Worm (Caenorhabditis elegans) whole organism, L1 larva: ENCODE measurements around the gene F41G3.5.

ENCODE experiments used
- C34B4.2 ChIP-seq: sonication (generic microtip); optimal IDR thresholded peaks from 2 replicates; lab custom pipeline; 2017; ENCODE audit warnings: mild to moderate bottlenecking, missing genetic modification characterization, missing compliant biosample characterization
- blmp-1 ChIP-seq: fragments of 150-350 bp; optimal IDR thresholded peaks from 2 replicates; lab custom pipeline; 2014; ENCODE audit warnings: missing biosample characterization, missing genetic modification characterization
- ceh-63 ChIP-seq: fragments of 200-800 bp; sonication (Bioruptor generic); optimal IDR thresholded peaks from 2 replicates; lab custom pipeline; 2018; ENCODE audit warnings: mild to moderate bottlenecking, missing genetic modification characterization, missing compliant biosample characterization
- ceh-88 ChIP-seq: fragments of 200-800 bp; sonication (Bioruptor generic); IDR thresholded peaks from 2 replicates; pipeline ENCODE4 v1.3.6; 2022; ENCODE audit warnings: missing genetic modification characterization, missing compliant biosample characterization
- ces-1 ChIP-seq: fragments of 150-350 bp; optimal IDR thresholded peaks from 2 replicates; lab custom pipeline; 2014; ENCODE audit warnings: missing biosample characterization, missing genetic modification reagents, missing genetic modification characterization
- dsc-1 ChIP-seq: sonication (generic microtip); optimal IDR thresholded peaks from 2 replicates; lab custom pipeline; 2016; ENCODE audit warnings: mild to moderate bottlenecking, missing genetic modification characterization, missing compliant biosample characterization
- efl-1 ChIP-seq, 4 experiments: fragments of 150-350 bp; optimal IDR thresholded peaks in 3 of 4; peaks in 1 of 4; 1 replicate in 1 of 4; 2 replicates in 3 of 4; lab custom pipeline; 2014; ENCODE audit warnings: missing biosample characterization in 2 of 4, missing genetic modification characterization in 2 of 4, missing genetic modification reagents in 2 of 4
- egl-13 ChIP-seq: sonication (generic microtip); optimal IDR thresholded peaks from 2 replicates; lab custom pipeline; 2016; ENCODE audit warnings: missing genotype, missing genetic modification reagents, missing genetic modification characterization, missing compliant biosample characterization
- elt-2 ChIP-seq: sonication (generic microtip); optimal IDR thresholded peaks from 2 replicates; lab custom pipeline; 2016; ENCODE audit warnings: missing genetic modification characterization, mild to moderate bottlenecking, inconsistent platforms, missing compliant biosample characterization, missing genetic modification reagents
- fkh-4 ChIP-seq: sonication (generic microtip); optimal IDR thresholded peaks from 2 replicates; lab custom pipeline; 2016; ENCODE audit warnings: missing compliant biosample characterization, missing genetic modification characterization, borderline replicate concordance
- fos-1 ChIP-seq: fragments of 150-350 bp; optimal IDR thresholded peaks from 2 replicates; lab custom pipeline; 2014; ENCODE audit warnings: missing biosample characterization, missing genetic modification characterization
- hpl-2 ChIP-seq: fragments of 150-350 bp; optimal IDR thresholded peaks from 2 replicates; lab custom pipeline; 2014; ENCODE audit warnings: missing biosample characterization, missing genetic modification reagents, missing genetic modification characterization
- jun-1 ChIP-seq: fragments of 150-350 bp; optimal IDR thresholded peaks from 2 replicates; lab custom pipeline; 2014; ENCODE audit warnings: missing biosample characterization, missing genetic modification reagents, missing genetic modification characterization
- lin-14 ChIP-seq: fragments of 200-800 bp; sonication (Bioruptor generic); optimal IDR thresholded peaks from 2 replicates; lab custom pipeline; 2018; ENCODE audit warnings: mild to moderate bottlenecking, missing genetic modification characterization, moderate library complexity, missing compliant biosample characterization
- lin-35 ChIP-seq, 2 experiments: fragments of 150-350 bp; optimal IDR thresholded peaks; 2 replicates each; lab custom pipeline; 2014; ENCODE audit warnings: missing biosample characterization in 2 of 2, missing genetic modification characterization in 2 of 2, missing genetic modification reagents in 2 of 2
- lin-39 ChIP-seq: fragments of 150-350 bp; optimal IDR thresholded peaks from 2 replicates; lab custom pipeline; 2014; ENCODE audit warnings: missing biosample characterization, missing genetic modification reagents, missing genetic modification characterization
- lir-3 ChIP-seq: sonication (generic microtip); optimal IDR thresholded peaks from 2 replicates; lab custom pipeline; 2016; ENCODE audit warnings: mild to moderate bottlenecking, missing genetic modification characterization, moderate library complexity, missing compliant biosample characterization; ENCODE audit not compliant: poor library complexity
- lsy-2 ChIP-seq, 2 experiments: fragments of 150-350 bp; optimal IDR thresholded peaks; 2 replicates each; lab custom pipeline; 2014; ENCODE audit warnings: missing biosample characterization in 2 of 2, missing genetic modification characterization in 2 of 2
- mab-9 ChIP-seq: fragments of 200-800 bp; sonication (Bioruptor generic); IDR thresholded peaks from 2 replicates; pipeline ENCODE4 v1.3.6; 2022; ENCODE audit warnings: missing genetic modification reagents, missing genetic modification characterization, missing compliant biosample characterization
- nhr-19 ChIP-seq: fragments of 200-800 bp; sonication (Bioruptor generic); conservative IDR thresholded peaks from 2 replicates; pipeline ENCODE4 v1.3.6; 2022; ENCODE audit warnings: missing genetic modification characterization, missing compliant biosample characterization
- nhr-20 ChIP-seq: sonication (generic microtip); optimal IDR thresholded peaks from 2 replicates; lab custom pipeline; 2016; ENCODE audit warnings: mild to moderate bottlenecking, missing genetic modification characterization, missing compliant biosample characterization
- nhr-237 ChIP-seq: fragments of 150-350 bp; optimal IDR thresholded peaks from 2 replicates; lab custom pipeline; 2014; ENCODE audit warnings: missing biosample characterization, missing genetic modification characterization
- nhr-28 ChIP-seq: fragments of 150-350 bp; optimal IDR thresholded peaks from 2 replicates; lab custom pipeline; 2014; ENCODE audit warnings: missing biosample characterization, missing genetic modification characterization
- nhr-71 ChIP-seq: sonication (generic microtip); optimal IDR thresholded peaks from 2 replicates; lab custom pipeline; 2016; ENCODE audit warnings: mild to moderate bottlenecking, missing genetic modification characterization, moderate library complexity, missing compliant biosample characterization
- nhr-85 ChIP-seq: sonication (generic microtip); peaks from one replicate; lab custom pipeline; 2016; ENCODE audit warnings: missing genetic modification characterization, inconsistent platforms, missing compliant biosample characterization
- pax-3 ChIP-seq: fragments of 200-800 bp; sonication (Bioruptor generic); optimal IDR thresholded peaks from 2 replicates; lab custom pipeline; 2018; ENCODE audit warnings: mild to moderate bottlenecking, missing genetic modification characterization, moderate library complexity, missing compliant biosample characterization
- rnt-1 ChIP-seq: sonication (generic microtip); optimal IDR thresholded peaks from 2 replicates; lab custom pipeline; 2016; ENCODE audit warnings: mild to moderate bottlenecking, missing genetic modification characterization, moderate library complexity, missing compliant biosample characterization
- snpc-4 ChIP-seq: fragments of 150-350 bp; optimal IDR thresholded peaks from 2 replicates; lab custom pipeline; 2014; ENCODE audit warnings: missing biosample characterization, missing genetic modification characterization
- snu-23 ChIP-seq: sonication (generic microtip); optimal IDR thresholded peaks from 2 replicates; lab custom pipeline; 2016; ENCODE audit warnings: missing genetic modification characterization, missing compliant biosample characterization
- tlp-1 ChIP-seq: fragments of 150-350 bp; optimal IDR thresholded peaks from 2 replicates; lab custom pipeline; 2014; ENCODE audit warnings: missing biosample characterization, missing genetic modification characterization
- unc-130 ChIP-seq: fragments of 150-350 bp; optimal IDR thresholded peaks from 2 replicates; lab custom pipeline; 2017; ENCODE audit warnings: missing biosample characterization, missing genetic modification characterization, inconsistent platforms
- unc-30 ChIP-seq: sonication (generic microtip); optimal IDR thresholded peaks from 2 replicates; lab custom pipeline; 2017; ENCODE audit warnings: missing biosample characterization, missing genetic modification characterization
- unc-86 ChIP-seq: sonication (generic microtip); optimal IDR thresholded peaks from 2 replicates; lab custom pipeline; 2016; ENCODE audit warnings: missing genetic modification characterization, missing compliant biosample characterization
- unc-98 ChIP-seq: fragments of 200-800 bp; sonication (Bioruptor generic); IDR thresholded peaks from 2 replicates; pipeline ENCODE4 v1.3.6; 2022; ENCODE audit warnings: missing genetic modification characterization, missing compliant biosample characterization
- vab-15 ChIP-seq: sonication (generic microtip); optimal IDR thresholded peaks from 2 replicates; lab custom pipeline; 2017; ENCODE audit warnings: missing genotype, mild to moderate bottlenecking, missing genetic modification characterization, missing compliant biosample characterization
- ztf-4 ChIP-seq: fragments of 150-350 bp; optimal IDR thresholded peaks from 2 replicates; lab custom pipeline; 2014; ENCODE audit warnings: missing biosample characterization, missing genetic modification characterization

F41G3.5 gene

ce11 chrII:6746404-6746803, at the start of gene F41G3.5:
Gene F41G3.5 (plus strand): TSS chrII:6746704.
- TF ChIP-seq tlp-1 (no peak), ces-1 (GFP tag; lab: Kevin White, UChicago) (no peak), snpc-4 (no peak), fos-1 (tag; lab: Kevin White, UChicago) (no peak), ceh-88 (no peak), mab-9 (GFP tag; lab: Robert Waterston, UW) (no peak), C34B4.2 (tag; lab: Kevin White, UChicago) (no peak), lin-39 (tag; lab: Kevin White, UChicago) (no peak), jun-1 (tag; lab: Kevin White, UChicago) (no peak), ceh-63 (GFP tag; lab: Kevin White, UChicago) (no peak), lir-3 (tag; lab: Kevin White, UChicago) (no peak)

DNA sequence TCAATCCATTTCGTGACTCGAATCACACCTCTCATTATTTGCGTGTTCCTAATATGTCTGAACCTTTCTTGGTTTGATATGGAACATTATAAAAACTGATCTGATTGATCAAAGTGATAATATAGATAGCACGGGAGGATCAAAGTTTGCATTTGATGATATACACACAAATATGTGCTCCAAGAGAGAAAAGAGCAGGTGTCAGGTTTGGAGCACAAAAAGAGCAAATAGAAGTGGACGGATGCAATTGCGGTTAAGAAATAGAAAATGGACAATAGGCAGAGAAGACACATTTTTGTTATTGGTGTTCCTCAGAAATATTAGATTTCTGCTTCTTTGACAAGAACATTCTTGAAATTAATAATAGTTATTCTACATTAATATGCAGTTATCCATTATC, 47.7 kb upstream of the F41G3.5 start, which contains the start of gene C18H9.1:
TSS of gene C18H9.1 (plus strand) at position 301 of the 400 bp plus-strand sequence.
- TF ChIP-seq pax-3 (tag; lab: Kevin White, UChicago), result no peak
- no peak for TF ChIP-seq elt-2 (tag; lab: Kevin White, UChicago)
- TF ChIP-seq unc-30, result no peak
- TF ChIP-seq fkh-4 (tag; lab: Kevin White, UChicago), result no peak
- no peak for TF ChIP-seq lin-39 (tag; lab: Kevin White, UChicago)
- no peak for TF ChIP-seq snpc-4
- no peak for TF ChIP-seq nhr-237 (tag; lab: Kevin White, UChicago)
- TF ChIP-seq unc-130 (tag; lab: Kevin White, UChicago), result no peak

DNA sequence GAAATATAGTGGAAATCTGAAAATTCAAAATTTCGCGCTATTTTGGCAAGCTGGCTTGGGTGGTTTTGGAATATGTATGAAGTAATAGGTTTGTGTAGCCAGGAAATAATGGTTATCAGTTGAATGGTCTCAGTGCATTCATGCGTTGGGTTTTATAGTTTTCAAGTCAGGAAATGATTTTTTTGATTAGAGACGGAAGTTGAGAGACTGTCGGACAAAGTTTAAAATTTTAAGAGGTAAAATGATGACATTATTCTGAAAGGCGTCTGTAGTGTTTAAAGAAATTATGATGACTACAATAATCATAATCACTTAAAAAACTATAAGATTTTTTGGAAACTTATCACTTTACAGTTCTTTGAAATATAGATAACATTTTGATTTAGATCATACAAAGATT, 45.0 kb upstream of the F41G3.5 start, which contains the start of gene C18H9.6:
TSS of gene C18H9.6 (minus strand) at position 129 of the 400 bp plus-strand sequence.
- peak; percentile 86 for TF ChIP-seq elt-2 (tag; lab: Kevin White, UChicago)
- TF ChIP-seq nhr-19 (GFP tag; lab: Robert Waterston, UW), result no peak
- TF ChIP-seq, all 84 proteins: peak for 1

DNA sequence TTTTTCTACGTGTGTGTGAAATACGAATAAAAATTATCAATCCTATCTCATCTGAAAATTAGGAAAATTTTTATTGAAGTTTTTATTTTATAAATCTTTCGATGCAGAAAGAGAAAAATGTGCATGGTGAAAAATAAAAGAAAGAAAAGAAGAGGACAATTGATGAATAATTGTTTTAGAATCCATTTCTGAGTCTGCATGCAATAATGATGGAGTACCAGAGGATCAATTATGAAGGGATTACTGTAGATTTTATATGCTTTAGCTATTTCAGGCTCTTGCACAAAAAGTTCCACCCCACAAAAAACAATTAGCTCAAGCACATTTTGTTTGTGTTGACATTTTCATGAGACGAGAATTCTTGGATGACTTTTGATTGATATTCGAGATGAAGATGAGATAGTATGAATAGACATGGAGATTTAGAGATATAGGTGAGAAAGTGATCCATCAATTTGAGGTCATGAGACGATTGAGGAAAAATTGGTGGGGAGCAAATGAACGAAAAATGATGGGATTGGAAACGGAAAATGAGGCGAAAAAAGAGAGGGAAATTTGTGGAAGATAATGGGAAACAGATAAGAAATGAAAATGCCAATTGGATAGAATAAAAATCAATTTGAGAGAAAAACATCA, 40.8 kb upstream of the F41G3.5 start, which contains the start of gene rpy-1:
TSS of gene rpy-1 (minus strand) at position 51 of the 636 bp plus-strand sequence.
- TF ChIP-seq nhr-19 (GFP tag; lab: Robert Waterston, UW) (0 out of 2 replicates have a peak, but pooled peaks have one; percentile 13), nhr-237 (tag; lab: Kevin White, UChicago) (no peak), unc-98 (no peak), dsc-1 (peak; percentile 58), snu-23 (GFP tag; lab: Kevin White, UChicago) (peak; percentile 36), nhr-71 (peak; percentile 68), hpl-2 (GFP tag; lab: Kevin White, UChicago) (no peak), nhr-85 (peak; percentile 7), vab-15 (tag; lab: Kevin White, UChicago) (no peak), nhr-20 (peak; percentile 21), lin-14 (peak; percentile 76), ztf-4 (tag; lab: Kevin White, UChicago) (peak; percentile 22), unc-86 (no peak), rnt-1 (peak; percentile 60), lsy-2 (tag; optimal IDR thresholded peaks at IDR 0.05; lab: Kevin White, UChicago) (peak; percentile 36 to 51), blmp-1 (peak; percentile 9), egl-13 (tag; lab: Kevin White, UChicago) (no peak), efl-1 (optimal IDR thresholded peaks at IDR 0.05; lab: Kevin White, UChicago) (no peak), efl-1 (GFP tag; optimal IDR thresholded peaks at IDR 0.05 in 1 of 2; lab: Kevin White, UChicago) (peak in 1 of 2 experiments; percentile 41), nhr-28 (tag; lab: Kevin White, UChicago) (no peak), lin-39 (tag; lab: Kevin White, UChicago) (peak; percentile 61), lin-35 (GFP tag; optimal IDR thresholded peaks at IDR 0.05; lab: Kevin White, UChicago) (no peak)
